Fruit fly (Drosophila melanogaster): ENCODE results near the gene aph-1.

DNA sequence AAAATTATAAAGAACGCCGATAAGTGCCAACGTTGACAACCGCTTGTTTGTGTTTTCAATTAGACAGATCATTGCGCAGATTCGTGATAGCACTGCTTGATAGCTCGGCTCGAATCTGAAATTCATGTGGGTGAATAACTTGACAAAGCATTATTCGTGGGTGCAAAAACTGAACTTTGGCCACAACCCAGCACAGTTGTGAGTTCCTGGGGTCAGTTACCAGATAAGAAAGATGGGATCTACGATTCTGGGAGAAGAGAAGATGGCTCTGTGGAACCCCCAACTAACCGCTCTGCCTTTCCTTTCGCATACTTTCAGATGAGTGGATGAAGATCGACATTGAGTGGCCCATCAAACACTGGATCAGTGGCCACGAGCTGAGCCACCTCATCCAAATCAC is 44.8 kb downstream of the aph-1 start:
- TF ChIP-seq Hr78 (GFP tag; optimal IDR thresholded peaks at IDR 0.05) = no peak
- no peak for TF ChIP-seq Hnf4 (GFP tag; optimal IDR thresholded peaks at IDR 0.05)
- no peak for TF ChIP-seq br (GFP tag; optimal IDR thresholded peaks at IDR 0.05)
- TF ChIP-seq dl (GFP tag; optimal IDR thresholded peaks at IDR 0.05; ENCODE audit: insufficient read depth in 1 of 2, partially characterized antibody in 2 of 2) = no peak
- TF ChIP-seq sage (GFP tag; optimal IDR thresholded peaks at IDR 0.05) = no peak
- TF ChIP-seq brk (GFP tag; optimal IDR thresholded peaks at IDR 0.05) = no peak
- TF ChIP-seq woc (GFP tag; optimal IDR thresholded peaks at IDR 0.05) = no peak
- TF ChIP-seq tai (GFP tag; optimal IDR thresholded peaks at IDR 0.05) = no peak
- TF ChIP-seq usp (GFP tag; optimal IDR thresholded peaks at IDR 0.05) = no peak
- TF ChIP-seq Abd-B (GFP tag; optimal IDR thresholded peaks at IDR 0.05) = no peak
- TF ChIP-seq Vsx2 (GFP tag; optimal IDR thresholded peaks at IDR 0.05; ENCODE audit: partially characterized antibody) = no peak
- TF ChIP-seq fru (GFP tag; optimal IDR thresholded peaks at IDR 0.05) = no peak

Measured in whole organism, wandering third instar larva.